Worm (Caenorhabditis elegans) whole organism, L1 larva: ENCODE data around the gene M03C11.6.

Source experiments
- aly-2 ChIP-seq: fragments of 150-350 bp; optimal IDR thresholded peaks from 2 replicates; lab custom pipeline; 2014; ENCODE audit warnings: missing biosample characterization, missing genetic modification characterization
- blmp-1 ChIP-seq: fragments of 150-350 bp; optimal IDR thresholded peaks from 2 replicates; lab custom pipeline; 2014; ENCODE audit warnings: missing biosample characterization, missing genetic modification characterization
- ceh-88 ChIP-seq: fragments of 200-800 bp; sonication (Bioruptor generic); IDR thresholded peaks from 2 replicates; pipeline ENCODE4 v1.3.6; 2022; ENCODE audit warnings: missing genetic modification characterization, missing compliant biosample characterization
- ces-1 ChIP-seq: fragments of 150-350 bp; optimal IDR thresholded peaks from 2 replicates; lab custom pipeline; 2014; ENCODE audit warnings: missing biosample characterization, missing genetic modification reagents, missing genetic modification characterization
- elt-3 ChIP-seq, 6 experiments: fragments of 150-350 bp in 1 of 6; sonication (generic microtip); optimal IDR thresholded peaks; 2 replicates each; lab custom pipeline; 2017 to 2018; ENCODE audit warnings: missing biosample characterization in 6 of 6, missing genetic modification characterization in 6 of 6, inconsistent platforms in 1 of 6
- mab-9 ChIP-seq: fragments of 200-800 bp; sonication (Bioruptor generic); IDR thresholded peaks from 2 replicates; pipeline ENCODE4 v1.3.6; 2022; ENCODE audit warnings: missing genetic modification reagents, missing genetic modification characterization, missing compliant biosample characterization
- nhr-76 ChIP-seq: sonication (generic microtip); optimal IDR thresholded peaks from 2 replicates; lab custom pipeline; 2017; ENCODE audit warnings: missing biosample characterization, missing genetic modification characterization
- nhr-85 ChIP-seq: sonication (generic microtip); peaks from one replicate; lab custom pipeline; 2016; ENCODE audit warnings: missing genetic modification characterization, inconsistent platforms, missing compliant biosample characterization
- snpc-4 ChIP-seq: fragments of 150-350 bp; optimal IDR thresholded peaks from 2 replicates; lab custom pipeline; 2014; ENCODE audit warnings: missing biosample characterization, missing genetic modification characterization
- tbx-2 ChIP-seq: sonication (generic microtip); optimal IDR thresholded peaks from 2 replicates; lab custom pipeline; 2016; ENCODE audit warnings: missing genetic modification characterization, missing compliant biosample characterization
- unc-62 ChIP-seq: fragments of 150-350 bp; optimal IDR thresholded peaks from 2 replicates; lab custom pipeline; 2014; ENCODE audit warnings: missing biosample characterization, missing genetic modification reagents, missing genetic modification characterization

- TF ChIP-seq aly-2 (tag; lab: Kevin White, UChicago) = no peak
- no peak for TF ChIP-seq mab-9 (GFP tag; lab: Robert Waterston, UW)
- no peak for TF ChIP-seq ces-1
- TF ChIP-seq snpc-4 (tag; lab: Kevin White, UChicago) = no peak
- TF ChIP-seq nhr-76 (tag; lab: Kevin White, UChicago) = no peak
- TF ChIP-seq elt-3 (tag; optimal IDR thresholded peaks at IDR 0.05; lab: Kevin White, UChicago) = no peak
- TF ChIP-seq nhr-85 (tag; lab: Kevin White, UChicago) = no peak
- no peak for TF ChIP-seq tbx-2 (tag; lab: Kevin White, UChicago)
- TF ChIP-seq blmp-1 = no peak
- TF ChIP-seq unc-62 (GFP tag; lab: Kevin White, UChicago) = no peak
- no peak for TF ChIP-seq ceh-88 (GFP tag; lab: Robert Waterston, UW)
These were observed 37.3 kb downstream of the M03C11.6 start, which contains the start of gene C38H2.3 for ce11 chrIII:10386476-10386875.
